Fruit fly (Drosophila melanogaster) whole organism, embryonic: Measurements from ENCODE around the gene CG12253.

Experiments used
- BtbVII ChIP-seq: fragments of 200-800 bp; sonication (Bioruptor generic); optimal IDR thresholded peaks from 3 replicates; lab custom pipeline; 2017; ENCODE audit warnings: missing biosample characterization, mild to moderate bottlenecking, missing genetic modification characterization
- CG10366 ChIP-seq: fragments of 200-800 bp; sonication (Bioruptor generic); IDR thresholded peaks from 2 replicates; pipeline ENCODE4 v1.3.6; 2022; ENCODE audit warnings: missing biosample characterization, missing genetic modification characterization
- CG10543 ChIP-seq: fragments of 200-800 bp; sonication (Bioruptor generic); optimal IDR thresholded peaks from 3 replicates; lab custom pipeline; 2017; ENCODE audit warnings: missing biosample characterization, mild to moderate bottlenecking, missing genetic modification characterization, moderate library complexity
- CG10565 ChIP-seq: fragments of 200-800 bp; sonication (Bioruptor generic); optimal IDR thresholded peaks from 3 replicates; lab custom pipeline; 2016; ENCODE audit warnings: missing biosample characterization, mild to moderate bottlenecking, missing genetic modification characterization
- CG11093 ChIP-seq: fragments of 200-800 bp; sonication (Bioruptor generic); IDR thresholded peaks from 3 replicates; pipeline ENCODE4 v1.3.6; 2022; ENCODE audit warnings: missing biosample characterization, missing genetic modification characterization
- CG11696 ChIP-seq: fragments of 200-800 bp; sonication (Bioruptor generic); IDR thresholded peaks from 2 replicates; pipeline ENCODE4 v1.3.6; 2022; ENCODE audit warnings: missing biosample characterization, missing genetic modification characterization
- CG13123 ChIP-seq: fragments of 200-800 bp; sonication (Bioruptor generic); optimal IDR thresholded peaks from 2 replicates; lab custom pipeline; 2016; ENCODE audit warnings: missing biosample characterization, missing genetic modification characterization
- CG15479 ChIP-seq: fragments of 200-800 bp; sonication (Bioruptor generic); optimal IDR thresholded peaks from 3 replicates; lab custom pipeline; 2019; ENCODE audit warnings: missing biosample characterization, mild to moderate bottlenecking, missing genetic modification characterization, moderate library complexity
- CG1647 ChIP-seq: fragments of 200-800 bp; sonication (Bioruptor generic); optimal IDR thresholded peaks from 3 replicates; lab custom pipeline; 2016; ENCODE audit warnings: missing biosample characterization, missing genetic modification characterization
- CG17186 ChIP-seq: fragments of 200-800 bp; sonication (Bioruptor generic); optimal IDR thresholded peaks from 3 replicates; lab custom pipeline; 2017; ENCODE audit warnings: missing biosample characterization, missing genetic modification reagents, missing genetic modification characterization
- CG17328 ChIP-seq: fragments of 200-800 bp; sonication (Bioruptor generic); IDR thresholded peaks from 2 replicates; pipeline ENCODE4 v1.3.6; 2022; ENCODE audit warnings: missing biosample characterization, missing genetic modification characterization
- CG2875 ChIP-seq: fragments of 200-800 bp; sonication (Bioruptor generic); optimal IDR thresholded peaks from 2 replicates; lab custom pipeline; 2017; ENCODE audit warnings: missing biosample characterization, mild to moderate bottlenecking, missing genetic modification characterization, missing genetic modification reagents
- CG2889 ChIP-seq: fragments of 200-800 bp; sonication (Bioruptor generic); IDR thresholded peaks from 3 replicates; pipeline ENCODE4 v1.3.6; 2022; ENCODE audit warnings: missing biosample characterization, missing genetic modification characterization
- CG3163 ChIP-seq: fragments of 200-800 bp; sonication (Bioruptor generic); optimal IDR thresholded peaks from 3 replicates; lab custom pipeline; 2016; ENCODE audit warnings: missing biosample characterization, missing genetic modification characterization
- CG3726 ChIP-seq: fragments of 200-800 bp; sonication (Bioruptor generic); IDR thresholded peaks from 3 replicates; pipeline ENCODE4, ENCODE4 v1.3.6; 2022; ENCODE audit warnings: missing biosample characterization, missing genetic modification characterization
- CG42726 ChIP-seq: fragments of 200-800 bp; sonication (Bioruptor generic); IDR thresholded peaks from 2 replicates; pipeline ENCODE4 v1.3.6; 2022; ENCODE audit warnings: missing biosample characterization, missing genetic modification characterization; ENCODE audit not compliant: partially characterized antibody
- CG4730 ChIP-seq: fragments of 200-800 bp; sonication (Bioruptor generic); IDR thresholded peaks from 2 replicates; pipeline ENCODE4 v1.3.6; 2022; ENCODE audit warnings: missing biosample characterization, missing genetic modification characterization
- CG4854 ChIP-seq: fragments of 200-800 bp; sonication (Bioruptor generic); optimal IDR thresholded peaks from 2 replicates; lab custom pipeline; 2016; ENCODE audit warnings: missing biosample characterization, missing genetic modification characterization, inconsistent platforms
- CG5953 ChIP-seq: fragments of 200-800 bp; sonication (Bioruptor generic); IDR thresholded peaks from 2 replicates; pipeline ENCODE4 v1.3.6; 2022; ENCODE audit warnings: missing biosample characterization, missing genetic modification characterization
- CG6254 ChIP-seq: fragments of 200-800 bp; sonication (Bioruptor generic); optimal IDR thresholded peaks from 3 replicates; lab custom pipeline; 2017; ENCODE audit warnings: mild to moderate bottlenecking, missing biosample characterization, missing genetic modification reagents, missing genetic modification characterization
- CG6813 ChIP-seq: fragments of 200-800 bp; sonication (Bioruptor generic); optimal IDR thresholded peaks from 2 replicates; lab custom pipeline; 2017; ENCODE audit warnings: missing biosample characterization, missing genetic modification characterization, mild to moderate bottlenecking, moderate library complexity, missing genetic modification reagents
- CG7357 ChIP-seq: fragments of 200-800 bp; sonication (Bioruptor generic); IDR thresholded peaks from 3 replicates; pipeline ENCODE4 v1.3.6; 2022; ENCODE audit warnings: missing biosample characterization, missing genetic modification characterization
- CG7556 ChIP-seq: fragments of 200-800 bp; sonication (Bioruptor generic); optimal IDR thresholded peaks from 2 replicates; lab custom pipeline; 2017; ENCODE audit warnings: missing biosample characterization, mild to moderate bottlenecking, missing genetic modification characterization
- Camta ChIP-seq: fragments of 200-800 bp; sonication (Bioruptor generic); optimal IDR thresholded peaks from 2 replicates; lab custom pipeline; 2016; ENCODE audit warnings: missing biosample characterization, missing genetic modification characterization
- CrebB ChIP-seq: fragments of 200-800 bp; sonication (Bioruptor generic); optimal IDR thresholded peaks from 3 replicates; lab custom pipeline; 2018; ENCODE audit warnings: missing biosample characterization, mild to moderate bottlenecking, missing genetic modification characterization
- D ChIP-seq, 2 experiments: fragments of 200-800 bp in 1 of 2; fragments of >200 bp in 1 of 2; sonication (Bioruptor generic) in 1 of 2; optimal IDR thresholded peaks; 2 replicates in 1 of 2; 3 replicates in 1 of 2; lab custom pipeline; 2017; ENCODE audit warnings: mild to moderate bottlenecking in 1 of 2, missing biosample characterization in 1 of 2, missing genetic modification characterization in 1 of 2, missing genetic modification reagents in 1 of 2
- Dll ChIP-seq: fragments of 200-800 bp; sonication (Bioruptor generic); IDR thresholded peaks from 4 replicates; pipeline ENCODE4 v1.3.6; 2022; ENCODE audit warnings: missing biosample characterization, missing genetic modification characterization; ENCODE audit not compliant: partially characterized antibody
- Drgx ChIP-seq: fragments of 200-800 bp; sonication (Bioruptor generic); IDR thresholded peaks from 2 replicates; pipeline ENCODE4 v1.3.6; 2022; ENCODE audit warnings: missing biosample characterization, missing genetic modification characterization
- E2f2 ChIP-seq: fragments of 200-800 bp; sonication (Bioruptor generic); IDR thresholded peaks from 2 replicates; pipeline ENCODE4 v1.3.6; 2022; ENCODE audit warnings: missing biosample characterization, missing genetic modification characterization
- Elba2 ChIP-seq: fragments of 200-800 bp; sonication (Bioruptor generic); optimal IDR thresholded peaks from 3 replicates; lab custom pipeline; 2016; ENCODE audit warnings: missing biosample characterization, missing genetic modification characterization
- H2.0 ChIP-seq: fragments of 200-800 bp; sonication (Bioruptor generic); IDR thresholded peaks from 2 replicates; pipeline ENCODE4 v1.3.6; 2022; ENCODE audit warnings: missing biosample characterization, missing genetic modification characterization
- Hey ChIP-seq: fragments of 200-800 bp; sonication (Bioruptor generic); optimal IDR thresholded peaks from 3 replicates; lab custom pipeline; 2018; ENCODE audit warnings: missing biosample characterization, mild to moderate bottlenecking, missing genetic modification characterization
- Hr3 ChIP-seq: fragments of 200-800 bp; sonication (Bioruptor generic); optimal IDR thresholded peaks from 3 replicates; lab custom pipeline; 2016; ENCODE audit warnings: missing biosample characterization, missing genetic modification characterization
- Jarid2 ChIP-seq: fragments of 200-800 bp; sonication (Bioruptor generic); optimal IDR thresholded peaks from 3 replicates; lab custom pipeline; 2017; ENCODE audit warnings: mild to moderate bottlenecking, missing biosample characterization, missing genetic modification reagents, missing genetic modification characterization
- az2 ChIP-seq: fragments of 200-800 bp; sonication (Bioruptor generic); optimal IDR thresholded peaks from 3 replicates; lab custom pipeline; 2016; ENCODE audit warnings: missing biosample characterization, missing genetic modification characterization
- bigmax ChIP-seq: fragments of 200-800 bp; sonication (Bioruptor generic); optimal IDR thresholded peaks from 2 replicates; lab custom pipeline; 2018; ENCODE audit warnings: missing biosample characterization, mild to moderate bottlenecking, missing genetic modification characterization
- cas ChIP-seq: fragments of 200-800 bp; sonication (Bioruptor generic); IDR thresholded peaks from 2 replicates; pipeline ENCODE4 v1.3.6; 2022; ENCODE audit warnings: missing biosample characterization, missing genetic modification characterization
- caup ChIP-seq: fragments of 200-800 bp; sonication (Bioruptor generic); optimal IDR thresholded peaks from 3 replicates; lab custom pipeline; 2017; ENCODE audit warnings: missing biosample characterization, mild to moderate bottlenecking, missing genetic modification characterization, moderate library complexity; ENCODE audit not compliant: severe bottlenecking
- chif ChIP-seq, 2 experiments: fragments of 200-800 bp; sonication (Bioruptor generic); optimal IDR thresholded peaks; 3 replicates each; lab custom pipeline; 2016; ENCODE audit warnings: missing biosample characterization in 2 of 2, missing genetic modification characterization in 2 of 2
- cwo ChIP-seq: fragments of 200-800 bp; sonication (Bioruptor generic); optimal IDR thresholded peaks from 3 replicates; lab custom pipeline; 2017; ENCODE audit warnings: missing biosample characterization, missing genetic modification characterization, mild to moderate bottlenecking, moderate library complexity, missing genetic modification reagents
- ems ChIP-seq: fragments of 200-800 bp; sonication (Bioruptor generic); optimal IDR thresholded peaks from 3 replicates; lab custom pipeline; 2016; ENCODE audit warnings: missing biosample characterization, missing genetic modification characterization
- fd96Cb ChIP-seq: fragments of 200-800 bp; sonication (Bioruptor generic); optimal IDR thresholded peaks from 2 replicates; lab custom pipeline; 2018; ENCODE audit warnings: missing biosample characterization, mild to moderate bottlenecking, missing genetic modification characterization, moderate library complexity
- hb ChIP-seq: fragments of 200-800 bp; sonication (Bioruptor generic); IDR thresholded peaks from 3 replicates; pipeline ENCODE4 v1.3.6; 2022; ENCODE audit warnings: missing biosample characterization, missing genetic modification characterization; ENCODE audit not compliant: partially characterized antibody
- knrl ChIP-seq: fragments of 200-800 bp; sonication (Bioruptor generic); IDR thresholded peaks from 3 replicates; pipeline ENCODE4 v1.3.6; 2022; ENCODE audit warnings: missing biosample characterization, missing genetic modification characterization; ENCODE audit not compliant: partially characterized antibody
- lola ChIP-seq, 3 experiments: fragments of >200 bp in 2 of 3; fragments of 200-800 bp in 1 of 3; sonication (Bioruptor generic) in 1 of 3; optimal IDR thresholded peaks; 2 replicates each; lab custom pipeline; 2017 to 2019; ENCODE audit warnings: missing biosample characterization in 3 of 3, missing genetic modification characterization in 3 of 3, mild to moderate bottlenecking in 1 of 3, moderate library complexity in 1 of 3
- pnt ChIP-seq: fragments of 200-800 bp; sonication (Bioruptor generic); optimal IDR thresholded peaks from 3 replicates; lab custom pipeline; 2016; ENCODE audit warnings: missing biosample characterization, missing genetic modification characterization
- sens ChIP-seq: fragments of 200-800 bp; sonication (Bioruptor generic); peaks from one replicate; lab custom pipeline; 2016; ENCODE audit warnings: missing biosample characterization, missing genetic modification characterization
- slou ChIP-seq: fragments of 200-800 bp; sonication (Bioruptor generic); optimal IDR thresholded peaks from 3 replicates; lab custom pipeline; 2016; ENCODE audit warnings: missing biosample characterization, missing genetic modification characterization
- sna ChIP-seq: fragments of 200-800 bp; sonication (Bioruptor generic); IDR thresholded peaks from 2 replicates; pipeline ENCODE4 v1.3.6; 2022; ENCODE audit warnings: missing biosample characterization, missing genetic modification characterization; ENCODE audit not compliant: partially characterized antibody

CG12253 gene

dm6 chr2L:11010999-11011398 is 23.4 kb downstream of the CG12253 start, which contains the start of the genes Art8 and dUTPase (continued):
- no peak for TF ChIP-seq pnt (GFP tag; lab: Kevin White, UChicago)
- TF ChIP-seq CG7357 (GFP tag; lab: Robert Waterston, UW), result no peak
- TF ChIP-seq CG2875, result no peak
- peak; percentile 59 for TF ChIP-seq CG4854 (GFP tag; lab: Kevin White, UChicago)
- no peak for TF ChIP-seq bigmax (GFP tag; lab: Kevin White, UChicago)
- TF ChIP-seq D (optimal IDR thresholded peaks at IDR 0.05; lab: Kevin White, UChicago), result no peak
- no peak for TF ChIP-seq D (GFP tag; optimal IDR thresholded peaks at IDR 0.05; lab: Kevin White, UChicago)
- peak; percentile 15 for TF ChIP-seq Camta (GFP tag; lab: Kevin White, UChicago)
- TF ChIP-seq CG4730, result peak; percentile 61
- peak; percentile 75 for TF ChIP-seq Hr3 (GFP tag; lab: Kevin White, UChicago)
- peak; percentile 88 for TF ChIP-seq knrl (GFP tag; lab: Robert Waterston, UW)
- TF ChIP-seq lola (GFP tag; optimal IDR thresholded peaks at IDR 0.05; lab: Kevin White, UChicago), result peak in 1 of 3 experiments; percentile 78
- TF ChIP-seq CG17328 (GFP tag; lab: Robert Waterston, UW), result peak; percentile 56; the same call in 1 of the 2 replicates
- no peak for TF ChIP-seq CG3163 (GFP tag; lab: Kevin White, UChicago)
- peak; percentile 69 for TF ChIP-seq slou (GFP tag; lab: Kevin White, UChicago)
- TF ChIP-seq caup (GFP tag; lab: Kevin White, UChicago), result peak; percentile 61
- peak; percentile 76 for TF ChIP-seq az2
- TF ChIP-seq CG11696 (GFP tag; lab: Robert Waterston, UW), result 0 out of 2 replicates have a peak, but pooled peaks have one; percentile 29
- TF ChIP-seq CrebB (tag; lab: Kevin White, UChicago), result peak; percentile 47
- TF ChIP-seq chif (GFP tag; optimal IDR thresholded peaks at IDR 0.05; lab: Kevin White, UChicago), result peak in 1 of 2 experiments; percentile 27
- TF ChIP-seq Hey, result no peak
- peak; percentile 53 for TF ChIP-seq H2.0 (GFP tag; lab: Robert Waterston, UW)
- TF ChIP-seq CG11093 (GFP tag; lab: Robert Waterston, UW), result no peak
- peak; percentile 61; the same call in 2 of the 3 replicates for TF ChIP-seq hb (GFP tag; lab: Robert Waterston, UW)
- no peak for TF ChIP-seq ems
- TF ChIP-seq CG6254, result no peak
- TF ChIP-seq CG42726, result peak; percentile 78
- TF ChIP-seq CG17186 (GFP tag; lab: Kevin White, UChicago), result peak; percentile 51
- TF ChIP-seq Elba2, result peak; percentile 44
- no peak for TF ChIP-seq CG15479
- peak; percentile 34 for TF ChIP-seq fd96Cb (tag; lab: Kevin White, UChicago)
- no peak for TF ChIP-seq cwo (GFP tag; lab: Kevin White, UChicago)
- no peak for TF ChIP-seq CG3726 (GFP tag; lab: Robert Waterston, UW)
- TF ChIP-seq CG10543, result peak; percentile 32
- TF ChIP-seq CG1647, result no peak
- peak; percentile 84 for TF ChIP-seq sna (GFP tag; lab: Robert Waterston, UW)
- no peak for TF ChIP-seq Drgx
- TF ChIP-seq CG6813 (GFP tag; lab: Kevin White, UChicago), result no peak
- TF ChIP-seq CG7556, result peak; percentile 63
- peak; percentile 90 for TF ChIP-seq sens
- TF ChIP-seq Dll (GFP tag; lab: Robert Waterston, UW), result peak; percentile 96
- TF ChIP-seq CG13123 (GFP tag; lab: Kevin White, UChicago), result peak; percentile 78
- no peak for TF ChIP-seq CG10565 (GFP tag; lab: Kevin White, UChicago)
- no peak for TF ChIP-seq BtbVII (GFP tag; lab: Kevin White, UChicago)
- TF ChIP-seq CG10366 (GFP tag; lab: Robert Waterston, UW), result peak; percentile 42
- peak; percentile 89 for TF ChIP-seq E2f2 (GFP tag; lab: Robert Waterston, UW)
- TF ChIP-seq cas (GFP tag; lab: Robert Waterston, UW), result peak; percentile 58; the same call in 1 of the 2 replicates
- peak; percentile 63; the same call in 1 of the 2 replicates for TF ChIP-seq CG5953 (GFP tag; lab: Robert Waterston, UW)
- no peak for TF ChIP-seq Jarid2 (GFP tag; lab: Kevin White, UChicago)
- 0 out of 3 replicates have a peak, but pooled peaks have one; percentile 46 for TF ChIP-seq CG2889 (GFP tag; lab: Robert Waterston, UW)
